Fruit fly (Drosophila melanogaster): ENCODE results near the gene CG45089.

The CG45089 gene

DNA sequence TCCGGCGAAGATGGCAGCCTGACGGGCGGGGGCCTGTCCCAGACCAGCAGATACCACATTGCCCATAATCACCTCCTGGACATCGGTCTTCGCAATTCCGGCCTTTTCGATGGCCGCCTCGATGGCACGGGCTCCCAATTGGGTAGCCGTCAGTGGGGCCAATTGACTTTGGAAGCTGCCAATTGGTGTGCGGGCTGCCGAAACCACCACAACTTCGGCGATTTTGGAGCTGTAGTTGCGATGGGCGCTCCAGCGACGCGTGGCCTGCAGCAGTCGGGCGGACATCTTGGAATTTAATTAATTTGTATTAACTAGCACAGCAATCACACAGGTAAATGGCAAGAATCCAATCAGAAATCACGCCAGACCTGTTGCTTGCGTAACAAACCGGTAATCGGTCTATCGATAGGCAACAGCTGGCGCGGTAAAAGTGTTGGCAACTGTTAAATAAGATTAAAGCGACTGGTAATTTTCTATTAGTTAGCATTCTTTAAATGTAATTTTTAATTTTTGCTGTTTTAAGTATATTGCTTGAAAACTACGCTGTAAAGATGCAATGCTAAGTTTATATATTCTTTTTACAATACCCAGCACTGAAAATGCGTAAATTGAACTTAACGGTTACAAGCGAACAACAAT is 5.1 kb downstream of the CG45089 start, which contains the start of gene Acat1 (continued):
- TF ChIP-seq CG14014 (GFP tag; IDR thresholded peaks at IDR 0.05) (peak; percentile 18; the same call in 1 of the 2 replicates), E2f2 (GFP tag; IDR thresholded peaks at IDR 0.05) (peak; percentile 49; the same call in 1 of the 2 replicates), CkIIα-i1 (GFP tag; IDR thresholded peaks at IDR 0.05) (no peak), hkb (optimal IDR thresholded peaks at IDR 0.05) (no peak), hkb (GFP tag; IDR thresholded peaks at IDR 0.05) (peak; percentile 80), CG13296 (GFP tag; optimal IDR thresholded peaks at IDR 0.05) (no peak), Nf-YC (tag; optimal IDR thresholded peaks at IDR 0.05) (peak; percentile 42), lola (GFP tag; optimal IDR thresholded peaks at IDR 0.05) (peak in 1 of 3 experiments; percentile 30), nom (GFP tag; optimal IDR thresholded peaks at IDR 0.05) (peak; percentile 19), CG43689 (GFP tag; IDR thresholded peaks at IDR 0.05) (no peak), Atf3 (GFP tag; optimal IDR thresholded peaks at IDR 0.05) (no peak), HmgZ (tag; optimal IDR thresholded peaks at IDR 0.05) (peak; percentile 34), sc (optimal IDR thresholded peaks at IDR 0.05) (no peak), sc (GFP tag; optimal IDR thresholded peaks at IDR 0.05) (no peak), CG1647 (GFP tag; optimal IDR thresholded peaks at IDR 0.05) (no peak), so (GFP tag; IDR thresholded peaks at IDR 0.05) (0 out of 3 replicates have a peak, but pooled peaks have one; percentile 12), tup (GFP tag; optimal IDR thresholded peaks at IDR 0.05) (no peak), CG2875 (GFP tag; optimal IDR thresholded peaks at IDR 0.05) (no peak), Abd-B (GFP tag; optimal IDR thresholded peaks at IDR 0.05) (peak; percentile 12), GATAe (GFP tag; conservative IDR thresholded peaks at IDR 0.05) (no peak), CG3838 (GFP tag; optimal IDR thresholded peaks at IDR 0.05) (no peak), danr (GFP tag; IDR thresholded peaks at IDR 0.05) (no peak), Sox100B (GFP tag; optimal IDR thresholded peaks at IDR 0.05) (no peak), HLH3B (GFP tag; IDR thresholded peaks at IDR 0.05) (peak; percentile 48; the same call in 1 of the 2 replicates), CG8281 (tag; optimal IDR thresholded peaks at IDR 0.05) (no peak), ems (GFP tag; optimal IDR thresholded peaks at IDR 0.05) (peak; percentile 43), Oli (tag; optimal IDR thresholded peaks at IDR 0.05) (peak; percentile 5), Opbp (GFP tag; IDR thresholded peaks at IDR 0.05; ENCODE audit: partially characterized antibody) (peak; percentile 20; the same call in 1 of the 3 replicates), ro (GFP tag; IDR thresholded peaks at IDR 0.05) (no peak), sob (GFP tag; IDR thresholded peaks at IDR 0.05) (peak; percentile 53; the same call in 1 of the 2 replicates), chif (GFP tag; optimal IDR thresholded peaks at IDR 0.05) (peak; percentile 8 to 38), gem (tag; optimal IDR thresholded peaks at IDR 0.05) (no peak), CG8478 (optimal IDR thresholded peaks at IDR 0.05) (no peak), kay (GFP tag; optimal IDR thresholded peaks at IDR 0.05) (peak; percentile 39), wdn (GFP tag; IDR thresholded peaks at IDR 0.05) (0 out of 2 replicates have a peak, but pooled peaks have one; percentile 14), Bteb2 (GFP tag; optimal IDR thresholded peaks at IDR 0.05) (peak; percentile 38), HLH54F (GFP tag; optimal IDR thresholded peaks at IDR 0.05) (peak; percentile 48), CG5180 (GFP tag; optimal IDR thresholded peaks at IDR 0.05) (no peak)

dm6 chrX:7884360-7884759 is 9.2 kb downstream of the CG45089 start, which contains the start of gene Ir7g:
Ir7g (plus strand) TSS chrX:7884660.
- TF ChIP-seq CG31365 (tag; optimal IDR thresholded peaks at IDR 0.05): no peak
- no peak for TF ChIP-seq Sox100B (GFP tag; optimal IDR thresholded peaks at IDR 0.05)
- no peak for TF ChIP-seq vvl (GFP tag; IDR thresholded peaks at IDR 0.05)
- TF ChIP-seq bab2 (GFP tag; optimal IDR thresholded peaks at IDR 0.05): no peak
- no peak for TF ChIP-seq Blimp-1 (GFP tag; optimal IDR thresholded peaks at IDR 0.05)
- TF ChIP-seq PHDP (tag; optimal IDR thresholded peaks at IDR 0.05): no peak
- TF ChIP-seq CG7357 (GFP tag; IDR thresholded peaks at IDR 0.05): no peak
- TF ChIP-seq CG17912 (GFP tag; optimal IDR thresholded peaks at IDR 0.05): no peak
- no peak for TF ChIP-seq slou (GFP tag; optimal IDR thresholded peaks at IDR 0.05)
- no peak for TF ChIP-seq CG2129 (GFP tag; IDR thresholded peaks at IDR 0.05; ENCODE audit: partially characterized antibody)
- no peak for TF ChIP-seq CG2120 (GFP tag; optimal IDR thresholded peaks at IDR 0.05)
- TF ChIP-seq da (GFP tag; optimal IDR thresholded peaks at IDR 0.05): no peak
- no peak for TF ChIP-seq sr (GFP tag; IDR thresholded peaks at IDR 0.05)

Data from whole organism, embryonic.